Fruit fly (Drosophila melanogaster) Kc167 (cell line): ENCODE measurements around the gene CG31464.

ENCODE experiments used
- Myc ChIP-seq: fragments of >200 bp; optimal IDR thresholded peaks from 2 replicates; lab custom pipeline; 2017; ENCODE audit warnings: missing external identifiers
- Sin3A ChIP-seq: fragments of >200 bp; optimal IDR thresholded peaks from 2 replicates; lab custom pipeline; 2018; ENCODE audit warnings: missing external identifiers
- h ChIP-seq: fragments of >200 bp; optimal IDR thresholded peaks from 3 replicates; lab custom pipeline; 2018; ENCODE audit warnings: missing external identifiers
- insv ChIP-seq: fragments of >200 bp; optimal IDR thresholded peaks from 3 replicates; lab custom pipeline; 2018; ENCODE audit warnings: missing external identifiers
- psq ChIP-seq: fragments of >200 bp; optimal IDR thresholded peaks from 2 replicates; lab custom pipeline; 2017; ENCODE audit warnings: missing external identifiers
- ttk ChIP-seq: sonication (Bioruptor generic); optimal IDR thresholded peaks from 2 replicates; lab custom pipeline; 2017; ENCODE audit warnings: missing external identifiers

- no peak for TF ChIP-seq psq
- no peak for TF ChIP-seq h (lab: Kevin White, UChicago)
- TF ChIP-seq insv, result no peak
- TF ChIP-seq ttk (lab: Kevin White, UChicago), result no peak
- no peak for TF ChIP-seq Myc (lab: Kevin White, UChicago)
- TF ChIP-seq Sin3A (lab: Kevin White, UChicago), result no peak
Measured at dm6 chr3R:8334982-8335381, 43.9 kb downstream of the CG31464 start.
